Fruit fly (Drosophila melanogaster): ENCODE results near the gene Peritrophin-15b.

Gene Peritrophin-15b

dm6 chr2L:8416350-8417046, 21.8 kb upstream of the Peritrophin-15b start (continued):
- TF ChIP-seq CG43689 (GFP tag; IDR thresholded peaks at IDR 0.05) (no peak), CG7987 (GFP tag; optimal IDR thresholded peaks at IDR 0.05) (no peak), Mad (GFP tag; optimal IDR thresholded peaks at IDR 0.05) (no peak), CG10366 (GFP tag; IDR thresholded peaks at IDR 0.05) (no peak), CG11695 (GFP tag; IDR thresholded peaks at IDR 0.05) (no peak), hth (optimal IDR thresholded peaks at IDR 0.05) (no peak), CG17829 (tag; optimal IDR thresholded peaks at IDR 0.05) (no peak), Taf1 (GFP tag; IDR thresholded peaks at IDR 0.05) (no peak), CG12155 (GFP tag; optimal IDR thresholded peaks at IDR 0.05) (no peak), CG16779 (GFP tag; IDR thresholded peaks at IDR 0.05) (no peak), Sox102F (GFP tag; optimal IDR thresholded peaks at IDR 0.05) (no peak), Vsx1 (GFP tag; optimal IDR thresholded peaks at IDR 0.05) (no peak), ind (GFP tag; optimal IDR thresholded peaks at IDR 0.05) (no peak), Rfx (GFP tag; IDR thresholded peaks at IDR 0.05) (no peak), pb (GFP tag; optimal IDR thresholded peaks at IDR 0.05) (no peak), Deaf1 (tag; optimal IDR thresholded peaks at IDR 0.05) (peak; percentile 43), row (GFP tag; IDR thresholded peaks at IDR 0.05) (peak; percentile 44; the same call in 2 of the 3 replicates), NFAT (GFP tag; IDR thresholded peaks at IDR 0.05) (0 out of 2 replicates have a peak, but pooled peaks have one; percentile 11), Sry-β (GFP tag; optimal IDR thresholded peaks at IDR 0.05) (no peak), CG4404 (GFP tag; IDR thresholded peaks at IDR 0.05) (no peak), CG15073 (GFP tag; optimal IDR thresholded peaks at IDR 0.05) (no peak), CG8290 (GFP tag; optimal IDR thresholded peaks at IDR 0.05) (no peak), CG8290 (tag; optimal IDR thresholded peaks at IDR 0.05) (no peak), CG17186 (GFP tag; optimal IDR thresholded peaks at IDR 0.05) (no peak), kni (GFP tag; optimal IDR thresholded peaks at IDR 0.05) (peak; percentile 40), CG18599 (GFP tag; optimal IDR thresholded peaks at IDR 0.05) (peak; percentile 26), CG9437 (GFP tag; optimal IDR thresholded peaks at IDR 0.05) (no peak), CG12071 (GFP tag; optimal IDR thresholded peaks at IDR 0.05) (no peak), caup (GFP tag; optimal IDR thresholded peaks at IDR 0.05; ENCODE audit: severe bottlenecking) (no peak), CG11398 (GFP tag; optimal IDR thresholded peaks at IDR 0.05) (no peak), CG14710 (tag; optimal IDR thresholded peaks at IDR 0.05) (no peak), Dek (tag; optimal IDR thresholded peaks at IDR 0.05) (no peak), CG13123 (GFP tag; optimal IDR thresholded peaks at IDR 0.05) (no peak), lbe (GFP tag; optimal IDR thresholded peaks at IDR 0.05) (peak; percentile 55), CG4282 (GFP tag; optimal IDR thresholded peaks at IDR 0.05) (no peak), bbx (GFP tag; IDR thresholded peaks at IDR 0.05; ENCODE audit: partially characterized antibody) (no peak), CG2116 (GFP tag; optimal IDR thresholded peaks at IDR 0.05) (peak; percentile 14), nerfin-2 (GFP tag; IDR thresholded peaks at IDR 0.05; ENCODE audit: partially characterized antibody) (no peak), gt (GFP tag; IDR thresholded peaks at IDR 0.05) (no peak), CG2712 (tag; optimal IDR thresholded peaks at IDR 0.05) (no peak), CG12942 (GFP tag; optimal IDR thresholded peaks at IDR 0.05) (no peak), CG4707 (GFP tag; optimal IDR thresholded peaks at IDR 0.05) (no peak), danr (GFP tag; IDR thresholded peaks at IDR 0.05) (no peak), lab (GFP tag; optimal IDR thresholded peaks at IDR 0.05) (no peak), Hr39 (optimal IDR thresholded peaks at IDR 0.05) (no peak), CG7556 (GFP tag; optimal IDR thresholded peaks at IDR 0.05) (no peak), Side (GFP tag; optimal IDR thresholded peaks at IDR 0.05) (no peak), CG7372 (GFP tag; IDR thresholded peaks at IDR 0.05) (no peak), inv (GFP tag; IDR thresholded peaks at IDR 0.05; ENCODE audit: partially characterized antibody) (no peak), tup (GFP tag; optimal IDR thresholded peaks at IDR 0.05) (no peak), Awh (GFP tag; IDR thresholded peaks at IDR 0.05) (no peak; the same call in 1 of the 2 replicates)
